Fruit fly (Drosophila melanogaster): ENCODE data around the gene CG8541.
"Not testable (repeated sequence)": the region's sequence is repeated elsewhere in the genome, so short reads cannot be mapped to it uniquely, and the experiment has no call there.

Gene CG8541

dm6 chr3L:7475270-7475669 lies 3.9 kb downstream of the CG8541 start, which contains the start of gene CG43292:
Gene CG43292 (plus strand): TSS chr3L:7475570.
- no peak for TF ChIP-seq noc (tag; optimal IDR thresholded peaks at IDR 0.05)

DNA sequence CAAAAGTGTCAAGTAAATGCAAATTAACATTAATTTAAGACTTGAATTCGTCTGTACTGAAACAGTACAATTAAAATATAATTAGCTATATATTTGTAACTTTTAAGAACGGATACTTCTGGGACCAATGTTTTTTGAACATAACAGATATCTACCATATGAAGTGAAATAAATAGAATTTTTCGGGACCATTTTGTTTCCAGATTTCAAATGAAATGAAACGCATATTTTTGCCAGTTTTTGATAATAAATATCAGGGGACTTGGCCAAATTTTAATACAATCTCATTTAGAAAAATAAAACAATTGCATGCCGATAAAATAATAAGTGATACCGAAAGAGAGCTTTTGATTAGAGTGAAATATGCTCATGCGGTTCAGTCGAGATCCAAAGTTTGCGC lies 14.3 kb downstream of the CG8541 start, which contains the start of gene mthl6:
Gene mthl6 (plus strand): TSS at position 301 of the 400 bp plus-strand sequence.
- no peak for TF ChIP-seq noc (tag; optimal IDR thresholded peaks at IDR 0.05)

DNA sequence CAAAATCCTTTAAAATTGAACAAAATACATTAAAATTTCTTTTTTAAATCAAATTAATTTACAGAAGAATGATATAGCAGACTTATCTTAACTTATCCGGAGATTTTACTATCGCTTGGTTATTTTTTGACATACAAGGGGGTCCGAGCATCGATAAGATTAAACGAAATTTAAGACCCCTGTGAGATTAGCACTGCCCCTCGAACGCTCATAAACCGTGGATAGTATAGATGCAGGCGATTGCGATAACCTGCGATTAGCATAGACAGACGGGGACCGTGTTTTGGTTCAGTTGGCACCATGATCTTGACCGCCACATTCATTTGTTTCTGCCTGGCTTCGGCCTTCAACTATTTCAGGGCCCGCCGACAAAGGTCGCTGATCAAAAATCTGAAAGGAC lies 20.2 kb downstream of the CG8541 start, which contains the start of gene Cyp316a1:
Gene Cyp316a1 (plus strand): TSS at position 301 of the 400 bp plus-strand sequence.
- no peak for TF ChIP-seq noc (tag; optimal IDR thresholded peaks at IDR 0.05)

- no peak for TF ChIP-seq noc (tag; optimal IDR thresholded peaks at IDR 0.05)
These were observed 24.7 kb downstream of the CG8541 start, which contains the start of gene Cyp4d8 for dm6 chr3L:7496097-7496496. Gene Cyp4d8 (minus strand): TSS chr3L:7496197.

dm6 chr3L:7498731-7499130 lies 27.4 kb downstream of the CG8541 start, which contains the start of gene CG8539:
Gene CG8539 (minus strand): TSS chr3L:7498831.
- not testable (repeated sequence) for TF ChIP-seq noc (tag; optimal IDR thresholded peaks at IDR 0.05)

- no peak for TF ChIP-seq noc (tag; optimal IDR thresholded peaks at IDR 0.05)
These were observed 34.8 kb downstream of the CG8541 start, which contains the start of gene CG7548 for dm6 chr3L:7506117-7506516. Gene CG7548 (minus strand): TSS chr3L:7506217.

DNA sequence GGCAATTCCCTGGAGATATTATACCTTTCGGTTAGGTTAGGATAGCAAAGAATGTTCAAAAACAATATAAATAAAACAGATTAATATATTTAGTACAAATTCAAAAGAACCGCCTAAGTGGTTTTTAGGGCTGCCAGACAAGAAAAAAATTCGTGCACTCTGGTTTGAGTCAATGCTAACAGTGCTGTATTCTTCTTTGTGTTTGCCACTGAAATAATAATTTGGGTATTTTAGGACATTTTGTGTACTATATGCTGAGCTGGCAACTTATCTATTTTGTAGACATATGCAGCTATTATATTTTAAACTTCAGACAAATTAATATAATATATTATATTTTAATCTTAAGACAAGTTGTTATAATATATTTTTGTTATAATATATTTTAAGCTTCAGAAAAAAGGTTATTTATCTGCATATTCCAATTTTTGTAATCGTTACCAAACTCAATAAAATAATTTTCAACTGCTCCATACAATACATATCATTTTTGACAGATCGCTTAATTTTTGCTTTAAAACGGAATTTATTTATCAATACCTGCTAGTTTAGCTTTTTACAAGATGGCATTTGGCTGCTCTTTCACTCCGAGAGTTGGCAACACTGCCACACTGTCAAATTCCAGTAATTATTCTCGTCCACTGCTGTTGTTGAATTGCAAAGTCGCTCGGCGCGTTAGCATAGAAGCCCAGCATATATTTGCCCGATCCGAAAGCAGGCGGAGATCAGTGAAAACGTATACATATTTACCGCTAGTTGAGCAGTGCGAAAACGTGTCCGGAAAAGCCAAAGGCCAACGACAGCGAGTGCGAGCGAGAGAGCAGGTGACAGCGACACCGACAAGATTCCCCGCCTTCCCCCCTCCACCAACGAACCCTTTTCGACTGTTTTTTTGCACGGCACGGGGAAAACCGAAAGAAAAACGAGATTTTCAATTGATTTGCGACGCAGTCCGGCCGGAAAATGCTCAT lies 39.3 kb downstream of the CG8541 start, which contains the start of gene CG7546:
Gene CG7546 (plus strand): TSS at position 573 of the 971 bp plus-strand sequence.
- TF ChIP-seq noc (tag; optimal IDR thresholded peaks at IDR 0.05) = peak; percentile 4

DNA sequence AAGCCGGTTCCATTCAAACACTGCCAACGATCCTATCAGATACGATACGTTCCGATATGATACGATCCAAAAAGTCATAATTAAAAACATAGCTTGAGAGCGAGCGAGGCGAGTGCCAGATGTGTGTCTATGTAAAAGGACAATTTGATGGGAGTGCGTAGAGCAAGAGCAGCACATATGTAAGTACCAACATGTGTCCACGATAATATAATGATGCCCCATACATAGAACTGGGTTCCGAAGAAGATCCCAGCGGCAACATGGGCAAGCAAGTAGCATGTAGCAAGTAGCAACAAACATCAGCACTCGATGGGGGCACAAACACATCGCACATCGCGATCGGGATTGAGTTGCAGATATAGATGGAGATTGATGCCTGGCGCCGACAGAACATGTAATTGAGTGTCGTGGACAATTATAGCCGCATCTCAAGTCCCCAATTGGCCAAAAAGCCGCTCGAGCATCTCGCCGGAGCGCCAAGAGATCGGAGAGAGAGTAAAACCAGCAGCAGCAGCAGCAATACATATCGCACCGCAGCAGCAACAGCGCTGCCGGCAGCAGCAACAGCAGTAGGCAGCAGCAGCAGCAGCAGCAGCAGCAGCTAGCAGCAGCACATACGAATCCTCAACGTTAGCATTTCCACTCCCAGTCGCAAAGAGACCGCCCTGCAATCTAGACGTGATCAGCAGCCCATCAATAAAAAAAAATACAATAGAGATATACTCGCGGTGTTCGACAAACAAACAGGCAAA lies 47.2 kb downstream of the CG8541 start, which contains the start of gene ltl:
Gene ltl (plus strand): TSS at position 647 of the 752 bp plus-strand sequence.
- TF ChIP-seq noc (tag; optimal IDR thresholded peaks at IDR 0.05) = no peak

- no peak for TF ChIP-seq noc (tag; optimal IDR thresholded peaks at IDR 0.05)
These were observed 47.9 kb downstream of the CG8541 start for dm6 chr3L:7519219-7519618.

- TF ChIP-seq noc (tag; optimal IDR thresholded peaks at IDR 0.05) = no peak
These were observed 49.3 kb downstream of the CG8541 start for dm6 chr3L:7520619-7521018.

DNA sequence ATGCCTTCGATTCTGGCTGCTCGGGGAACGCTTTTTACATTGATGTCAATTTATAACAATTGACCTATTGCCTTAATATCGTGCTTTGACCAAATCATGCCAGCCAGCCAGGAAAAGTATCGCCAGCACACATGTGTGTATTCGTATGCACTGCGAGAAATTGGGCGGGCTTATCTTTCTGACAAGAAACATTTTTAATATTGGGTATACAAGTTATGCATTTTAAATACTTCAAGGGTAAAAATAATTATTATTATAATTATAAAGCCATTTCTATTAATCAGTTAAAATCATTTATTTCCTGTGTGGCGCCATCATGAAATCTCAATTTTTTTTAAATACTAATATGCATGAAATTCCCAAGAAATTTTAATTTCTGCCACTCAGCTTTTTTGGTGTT lies 50.5 kb downstream of the CG8541 start:
- no peak for TF ChIP-seq noc (tag; optimal IDR thresholded peaks at IDR 0.05)
